Fruit fly (Drosophila melanogaster): ENCODE results near the gene CkIalpha.
A peak's percentile ranks its signal among the peaks of the same experiment; 100 is the strongest.

The CkIalpha gene

DNA sequence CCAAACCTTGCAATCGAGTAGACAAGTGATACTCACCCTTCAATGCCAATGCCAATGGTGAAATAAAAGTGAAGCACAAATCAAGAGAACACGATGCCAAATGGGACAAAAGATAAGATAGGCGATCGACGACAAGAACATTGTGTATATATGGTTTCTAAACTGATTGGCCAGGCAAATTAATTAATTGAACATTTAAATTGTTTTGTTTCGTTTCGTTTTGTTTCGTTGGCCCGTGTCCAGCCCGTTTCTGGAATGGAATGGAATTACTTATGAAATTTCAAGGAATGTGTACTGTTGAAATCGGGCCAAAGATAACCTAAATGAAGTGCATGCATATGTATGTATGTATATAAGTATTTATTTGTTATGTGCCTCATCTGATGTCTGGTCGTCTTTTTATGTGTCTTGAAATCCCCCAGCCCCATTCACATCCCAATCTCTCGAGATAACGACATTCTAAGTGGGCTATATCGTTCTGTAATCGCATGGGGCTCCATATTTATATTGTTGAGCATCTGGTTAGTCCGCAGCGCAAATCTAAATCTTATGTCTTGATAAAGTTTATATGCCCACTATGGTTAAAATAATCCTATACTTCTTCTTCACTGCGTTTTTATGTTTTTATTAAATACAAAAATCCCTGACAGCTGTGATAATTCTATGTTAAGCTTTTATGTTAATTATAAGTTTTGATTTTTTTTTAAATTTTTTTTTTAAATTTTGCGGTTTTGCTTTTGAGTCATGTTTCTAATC is 22.6 kb downstream of the CkIalpha start (continued):
- TF ChIP-seq lola (GFP tag; optimal IDR thresholded peaks at IDR 0.05) (no peak), danr (GFP tag; IDR thresholded peaks at IDR 0.05) (no peak), CG12769 (tag; optimal IDR thresholded peaks at IDR 0.05) (no peak), az2 (GFP tag; optimal IDR thresholded peaks at IDR 0.05) (no peak), CG32532 (GFP tag; IDR thresholded peaks at IDR 0.05) (0 out of 2 replicates have a peak, but pooled peaks have one; percentile 10), CG3847 (GFP tag; IDR thresholded peaks at IDR 0.05) (no peak), CG12391 (tag; optimal IDR thresholded peaks at IDR 0.05) (no peak), Hr51 (GFP tag; optimal IDR thresholded peaks at IDR 0.05) (no peak), Rfx (GFP tag; IDR thresholded peaks at IDR 0.05) (peak; percentile 48; the same call in 1 of the 2 replicates), klu (GFP tag; IDR thresholded peaks at IDR 0.05) (no peak), pho (GFP tag; optimal IDR thresholded peaks at IDR 0.05) (no peak), H2.0 (GFP tag; IDR thresholded peaks at IDR 0.05) (no peak), CG6689 (GFP tag; IDR thresholded peaks at IDR 0.05) (no peak), crp (GFP tag; optimal IDR thresholded peaks at IDR 0.05) (no peak), slbo (GFP tag; IDR thresholded peaks at IDR 0.05) (no peak), CG13287 (GFP tag; IDR thresholded peaks at IDR 0.05; ENCODE audit: partially characterized antibody) (no peak), Ssrp (tag; optimal IDR thresholded peaks at IDR 0.05) (no peak), jing (GFP tag; optimal IDR thresholded peaks at IDR 0.05) (no peak), CG1233 (GFP tag; optimal IDR thresholded peaks at IDR 0.05) (no peak), CG1529 (GFP tag; optimal IDR thresholded peaks at IDR 0.05) (no peak), nau (GFP tag; optimal IDR thresholded peaks at IDR 0.05) (no peak), CG3995 (GFP tag; optimal IDR thresholded peaks at IDR 0.05) (no peak), bab2 (GFP tag; optimal IDR thresholded peaks at IDR 0.05) (no peak), CG13296 (GFP tag; optimal IDR thresholded peaks at IDR 0.05) (peak; percentile 35), CG11504 (tag; optimal IDR thresholded peaks at IDR 0.05) (peak; percentile 38), CG10462 (GFP tag; optimal IDR thresholded peaks at IDR 0.05) (no peak), Antp (GFP tag; optimal IDR thresholded peaks at IDR 0.05) (no peak), fu2 (GFP tag; optimal IDR thresholded peaks at IDR 0.05) (no peak), Dad (GFP tag; optimal IDR thresholded peaks at IDR 0.05) (no peak), CG15479 (GFP tag; optimal IDR thresholded peaks at IDR 0.05) (no peak), trem (tag; optimal IDR thresholded peaks at IDR 0.05) (no peak), amos (GFP tag; IDR thresholded peaks at IDR 0.05; ENCODE audit: partially characterized antibody) (no peak), slou (GFP tag; optimal IDR thresholded peaks at IDR 0.05) (no peak), CG8944 (GFP tag; optimal IDR thresholded peaks at IDR 0.05) (no peak), pzg (GFP tag; optimal IDR thresholded peaks at IDR 0.05) (no peak), ac (GFP tag; optimal IDR thresholded peaks at IDR 0.05) (no peak), toy (GFP tag; IDR thresholded peaks at IDR 0.05) (no peak), caup (GFP tag; optimal IDR thresholded peaks at IDR 0.05; ENCODE audit: severe bottlenecking) (no peak), CG3163 (GFP tag; optimal IDR thresholded peaks at IDR 0.05) (no peak), ewg (GFP tag; optimal IDR thresholded peaks at IDR 0.05) (no peak), nmo (GFP tag; optimal IDR thresholded peaks at IDR 0.05) (peak; percentile 3), Atf3 (GFP tag; optimal IDR thresholded peaks at IDR 0.05) (no peak), Poxn (GFP tag; IDR thresholded peaks at IDR 0.05) (no peak), Hand (GFP tag; optimal IDR thresholded peaks at IDR 0.05) (no peak), pfk (GFP tag; optimal IDR thresholded peaks at IDR 0.05) (peak; percentile 95), CG1024 (GFP tag; IDR thresholded peaks at IDR 0.05) (no peak), CG6254 (GFP tag; optimal IDR thresholded peaks at IDR 0.05) (no peak), maf-S (GFP tag; optimal IDR thresholded peaks at IDR 0.05) (no peak), CG7271 (tag; optimal IDR thresholded peaks at IDR 0.05) (no peak)

Measured in whole organism, embryonic.